Worm (Caenorhabditis elegans) whole organism, L2 larva: ENCODE results near the gene T07H8.11.

ENCODE experiments used
- Y55F3AM.14 ChIP-seq: fragments of 200-800 bp; sonication (Bioruptor generic); optimal IDR thresholded peaks from 2 replicates; lab custom pipeline; 2018; ENCODE audit warnings: mild to moderate bottlenecking, missing genetic modification characterization, missing compliant biosample characterization
- blmp-1 ChIP-seq: sonication (generic microtip); optimal IDR thresholded peaks from 2 replicates; lab custom pipeline; 2017; ENCODE audit warnings: missing genetic modification characterization, mild to moderate bottlenecking, missing compliant biosample characterization, antibody characterized with exemption, moderate library complexity; ENCODE audit not compliant: insufficient read depth
- ceh-16 ChIP-seq: fragments of 150-350 bp; optimal IDR thresholded peaks from 2 replicates; lab custom pipeline; 2014; ENCODE audit warnings: missing biosample characterization, missing genetic modification characterization
- crh-2 ChIP-seq: sonication (generic microtip); optimal IDR thresholded peaks from 2 replicates; lab custom pipeline; 2017; ENCODE audit warnings: missing biosample characterization, missing genetic modification characterization
- dmd-4 ChIP-seq: sonication (generic microtip); optimal IDR thresholded peaks from 2 replicates; lab custom pipeline; 2017; ENCODE audit warnings: missing biosample characterization, missing genetic modification characterization
- egl-27 ChIP-seq: sonication (generic microtip); optimal IDR thresholded peaks from 3 replicates; lab custom pipeline; 2017; ENCODE audit warnings: missing biosample characterization, missing genetic modification reagents, missing genetic modification characterization
- fos-1 ChIP-seq: fragments of 150-350 bp; optimal IDR thresholded peaks from 2 replicates; lab custom pipeline; 2014; ENCODE audit warnings: missing biosample characterization, missing genetic modification characterization
- lin-39 ChIP-seq: fragments of 150-350 bp; optimal IDR thresholded peaks from 2 replicates; lab custom pipeline; 2014; ENCODE audit warnings: missing biosample characterization, missing genetic modification reagents, missing genetic modification characterization
- mbf-1 ChIP-seq: sonication (generic microtip); optimal IDR thresholded peaks from 2 replicates; lab custom pipeline; 2017; ENCODE audit warnings: missing biosample characterization, missing genetic modification characterization
- mdl-1 ChIP-seq, 2 experiments: fragments of 150-350 bp in 1 of 2; sonication (generic microtip) in 1 of 2; optimal IDR thresholded peaks; 2 replicates each; lab custom pipeline; 2017; ENCODE audit warnings: missing biosample characterization in 2 of 2, missing genetic modification characterization in 2 of 2
- nhr-11 ChIP-seq: fragments of 150-350 bp; optimal IDR thresholded peaks from 2 replicates; lab custom pipeline; 2014; ENCODE audit warnings: missing biosample characterization, missing genetic modification characterization
- nhr-129 ChIP-seq: fragments of 150-350 bp; optimal IDR thresholded peaks from 2 replicates; lab custom pipeline; 2014; ENCODE audit warnings: missing biosample characterization, missing genetic modification characterization
- nhr-23 ChIP-seq: fragments of 150-350 bp; optimal IDR thresholded peaks from 2 replicates; lab custom pipeline; 2014; ENCODE audit warnings: missing biosample characterization, missing genetic modification reagents, missing genetic modification characterization
- nhr-25 ChIP-seq: fragments of 150-350 bp; sonication (generic microtip); optimal IDR thresholded peaks from 3 replicates; lab custom pipeline; 2014; ENCODE audit warnings: missing biosample characterization, missing genetic modification characterization
- sem-4 ChIP-seq: fragments of 150-350 bp; optimal IDR thresholded peaks from 2 replicates; lab custom pipeline; 2014; ENCODE audit warnings: missing biosample characterization, missing genetic modification reagents, missing genetic modification characterization
- skn-1 ChIP-seq: sonication (generic microtip); optimal IDR thresholded peaks from 2 replicates; lab custom pipeline; 2017; ENCODE audit warnings: missing biosample characterization, missing genetic modification characterization
- sma-9 ChIP-seq, 2 experiments: fragments of 150-350 bp in 1 of 2; sonication (generic microtip) in 1 of 2; optimal IDR thresholded peaks; 2 replicates each; lab custom pipeline; 2014 to 2016; ENCODE audit warnings: missing genetic modification characterization in 2 of 2, mild to moderate bottlenecking in 1 of 2, missing biosample characterization in 1 of 2, missing compliant biosample characterization in 1 of 2, missing genetic modification reagents in 1 of 2, moderate library complexity in 1 of 2
- snpc-4 ChIP-seq: fragments of 150-350 bp; optimal IDR thresholded peaks from 2 replicates; lab custom pipeline; 2014; ENCODE audit warnings: missing biosample characterization, missing genetic modification characterization
- unc-62 ChIP-seq: fragments of 150-350 bp; optimal IDR thresholded peaks from 2 replicates; lab custom pipeline; 2014; ENCODE audit warnings: missing biosample characterization, missing genetic modification reagents, missing genetic modification characterization
- zag-1 ChIP-seq: fragments of 150-350 bp; optimal IDR thresholded peaks from 2 replicates; lab custom pipeline; 2014; ENCODE audit warnings: missing biosample characterization, missing genetic modification characterization
- ztf-1 ChIP-seq: fragments of 200-800 bp; sonication (Bioruptor generic); conservative IDR thresholded peaks from 2 replicates; pipeline ENCODE4 v1.3.6; 2022; ENCODE audit warnings: missing genetic modification characterization, missing compliant biosample characterization

T07H8.11 gene

ce11 chrV:6901943-6902549, 49.2 kb downstream of the T07H8.11 start:
- no peak for TF ChIP-seq snpc-4 (tag; lab: Kevin White, UChicago)
- TF ChIP-seq nhr-25 (tag; lab: Kevin White, UChicago), result no peak
- TF ChIP-seq egl-27 (tag; lab: Kevin White, UChicago), result no peak
- no peak for TF ChIP-seq nhr-129 (tag; lab: Kevin White, UChicago)
- TF ChIP-seq mdl-1 (tag; optimal IDR thresholded peaks at IDR 0.05; lab: Kevin White, UChicago), result no peak
- TF ChIP-seq Y55F3AM.14 (GFP tag; lab: Kevin White, UChicago), result no peak
- no peak for TF ChIP-seq mbf-1 (tag; lab: Kevin White, UChicago)
- no peak for TF ChIP-seq unc-62 (GFP tag; lab: Kevin White, UChicago)
- no peak for TF ChIP-seq nhr-23 (tag; lab: Kevin White, UChicago)
- TF ChIP-seq ceh-16, result no peak
- TF ChIP-seq nhr-11, result no peak
- no peak for TF ChIP-seq sem-4 (tag; lab: Kevin White, UChicago)

- TF ChIP-seq skn-1, result no peak
- no peak for TF ChIP-seq blmp-1
- no peak for TF ChIP-seq lin-39 (tag; lab: Kevin White, UChicago)
- TF ChIP-seq sem-4 (tag; lab: Kevin White, UChicago), result no peak
- peak; percentile 23 for TF ChIP-seq crh-2 (tag; lab: Kevin White, UChicago)
- TF ChIP-seq sma-9 (GFP tag; optimal IDR thresholded peaks at IDR 0.05; lab: Kevin White, UChicago), result peak; percentile 26
- no peak for TF ChIP-seq sma-9 (tag; optimal IDR thresholded peaks at IDR 0.05; lab: Kevin White, UChicago)
- TF ChIP-seq dmd-4, result no peak
- TF ChIP-seq snpc-4 (tag; lab: Kevin White, UChicago), result no peak
- no peak for TF ChIP-seq zag-1 (tag; lab: Kevin White, UChicago)
- TF ChIP-seq fos-1 (tag; lab: Kevin White, UChicago), result no peak
- TF ChIP-seq mbf-1 (tag; lab: Kevin White, UChicago), result no peak
- TF ChIP-seq ztf-1 (GFP tag; lab: Robert Waterston, UW), result no peak
- TF ChIP-seq, all 48 proteins: peak for 2
Observed at ce11 chrV:6900814-6901592, 50.2 kb downstream of the T07H8.11 start.
